Worm (Caenorhabditis elegans) whole organism, midembryonic: ENCODE data around the gene B0524.2.
A peak's percentile ranks its signal among the peaks of the same experiment; 100 is the strongest.

Experiments
- T22C8.4 ChIP-seq: fragments of 200-800 bp; sonication (Bioruptor generic); IDR thresholded peaks from 2 replicates; pipeline ENCODE4 v1.3.6; 2022; ENCODE audit warnings: missing genetic modification characterization, missing compliant biosample characterization
- cog-1 ChIP-seq: sonication (generic microtip); optimal IDR thresholded peaks from 2 replicates; lab custom pipeline; 2016; ENCODE audit warnings: missing genetic modification characterization, missing compliant biosample characterization
- flt-1 ChIP-seq: fragments of 200-800 bp; sonication (Bioruptor generic); IDR thresholded peaks from 2 replicates; pipeline ENCODE4 v1.3.6; 2022; ENCODE audit warnings: missing genetic modification characterization, missing compliant biosample characterization
- klf-2 ChIP-seq: fragments of 200-800 bp; sonication (Bioruptor generic); conservative IDR thresholded peaks from 2 replicates; pipeline ENCODE4 v1.3.6; 2022; ENCODE audit warnings: missing genetic modification reagents, missing genetic modification characterization, missing compliant biosample characterization
- med-1 ChIP-seq: sonication (generic microtip); optimal IDR thresholded peaks from 2 replicates; lab custom pipeline; 2017; ENCODE audit warnings: missing genetic modification characterization, mild to moderate bottlenecking, missing compliant biosample characterization, antibody characterized with exemption, missing genetic modification reagents; ENCODE audit not compliant: insufficient read depth
- ref-1 ChIP-seq: fragments of 200-800 bp; sonication (Bioruptor generic); conservative IDR thresholded peaks from 2 replicates; pipeline ENCODE4 v1.3.6; 2022; ENCODE audit warnings: missing genetic modification reagents, missing genetic modification characterization, missing compliant biosample characterization
- tab-1 ChIP-seq: fragments of 200-800 bp; sonication (Bioruptor generic); IDR thresholded peaks from 2 replicates; pipeline ENCODE4 v1.3.6; 2022; ENCODE audit warnings: missing genetic modification characterization, missing compliant biosample characterization
- ztf-23 ChIP-seq: fragments of 200-800 bp; sonication (Bioruptor generic); IDR thresholded peaks from 2 replicates; pipeline ENCODE4 v1.3.6; 2022; ENCODE audit warnings: missing genetic modification reagents, missing genetic modification characterization, missing compliant biosample characterization
- ztf-29 ChIP-seq: fragments of 200-800 bp; sonication (Bioruptor generic); IDR thresholded peaks from 2 replicates; pipeline ENCODE4 v1.3.6; 2022; ENCODE audit warnings: missing genetic modification reagents, missing genetic modification characterization, missing compliant biosample characterization

B0524.2 gene

ce11 chrIII:1876267-1876865 lies 17.5 kb upstream of the B0524.2 start:
- TF ChIP-seq T22C8.4 (GFP tag; lab: Robert Waterston, UW) = peak; percentile 81
- no peak for TF ChIP-seq klf-2

ce11 chrIII:1877189-1877588 lies 16.7 kb upstream of the B0524.2 start:
- TF ChIP-seq tab-1 (GFP tag; lab: Robert Waterston, UW) (no peak), ref-1 (GFP tag; lab: Robert Waterston, UW) (no peak), cog-1 (tag; lab: Kevin White, UChicago) (no peak), med-1 (GFP tag; lab: Kevin White, UChicago) (no peak), T22C8.4 (GFP tag; lab: Robert Waterston, UW) (no peak)

ce11 chrIII:1878065-1878464 lies 15.8 kb upstream of the B0524.2 start, which contains the start of gene smi-1:
Gene smi-1 (plus strand): TSS chrIII:1878365.
- TF ChIP-seq klf-2 (no peak), cog-1 (tag; lab: Kevin White, UChicago) (no peak), flt-1 (GFP tag; lab: Robert Waterston, UW) (no peak), med-1 (GFP tag; lab: Kevin White, UChicago) (no peak), ztf-23 (GFP tag; lab: Robert Waterston, UW) (no peak), ref-1 (GFP tag; lab: Robert Waterston, UW) (no peak), tab-1 (GFP tag; lab: Robert Waterston, UW) (no peak)

- TF ChIP-seq T22C8.4 (GFP tag; lab: Robert Waterston, UW) = peak; percentile 99
- no peak for TF ChIP-seq klf-2
- no peak for TF ChIP-seq ztf-29 (GFP tag; lab: Robert Waterston, UW)
Observed at ce11 chrIII:1878918-1879317, 14.9 kb upstream of the B0524.2 start.

- TF ChIP-seq tab-1 (GFP tag; lab: Robert Waterston, UW) (no peak), ref-1 (GFP tag; lab: Robert Waterston, UW) (no peak), cog-1 (tag; lab: Kevin White, UChicago) (no peak), med-1 (GFP tag; lab: Kevin White, UChicago) (no peak), T22C8.4 (GFP tag; lab: Robert Waterston, UW) (peak; percentile 81)
Observed at ce11 chrIII:1880221-1880620, 13.6 kb upstream of the B0524.2 start.

- TF ChIP-seq med-1 (GFP tag; lab: Kevin White, UChicago) (no peak), flt-1 (GFP tag; lab: Robert Waterston, UW) (no peak), T22C8.4 (GFP tag; lab: Robert Waterston, UW) (peak; percentile 59; the same call in 1 of the 2 replicates)
Observed at ce11 chrIII:1882678-1883077, 11.2 kb upstream of the B0524.2 start.

- TF ChIP-seq ztf-29 (GFP tag; lab: Robert Waterston, UW) (no peak), T22C8.4 (GFP tag; lab: Robert Waterston, UW) (peak; percentile 41; the same call in 1 of the 2 replicates)
Observed at ce11 chrIII:1886914-1887313, 6.9 kb upstream of the B0524.2 start.

ce11 chrIII:1887354-1887753 lies 6.5 kb upstream of the B0524.2 start, which contains the start of gene B0524.3:
Gene B0524.3 (plus strand): TSS chrIII:1887654.
- TF ChIP-seq klf-2 = no peak
- no peak for TF ChIP-seq ztf-29 (GFP tag; lab: Robert Waterston, UW)
- TF ChIP-seq cog-1 (tag; lab: Kevin White, UChicago) = no peak
- TF ChIP-seq T22C8.4 (GFP tag; lab: Robert Waterston, UW) = no peak
- no peak for TF ChIP-seq tab-1 (GFP tag; lab: Robert Waterston, UW)
- TF ChIP-seq flt-1 (GFP tag; lab: Robert Waterston, UW) = no peak
- no peak for TF ChIP-seq ztf-23 (GFP tag; lab: Robert Waterston, UW)
- TF ChIP-seq ref-1 (GFP tag; lab: Robert Waterston, UW) = no peak
- no peak for TF ChIP-seq med-1 (GFP tag; lab: Kevin White, UChicago)

ce11 chrIII:1892147-1892546 lies 1.7 kb upstream of the B0524.2 start:
- peak; percentile 97 for TF ChIP-seq T22C8.4 (GFP tag; lab: Robert Waterston, UW)

ce11 chrIII:1893405-1893804 lies 452 bp upstream of the B0524.2 start:
- TF ChIP-seq T22C8.4 (GFP tag; lab: Robert Waterston, UW) (peak; percentile 59), cog-1 (tag; lab: Kevin White, UChicago) (no peak)

- TF ChIP-seq med-1 (GFP tag; lab: Kevin White, UChicago) (no peak), ref-1 (GFP tag; lab: Robert Waterston, UW) (no peak), flt-1 (GFP tag; lab: Robert Waterston, UW) (no peak), cog-1 (tag; lab: Kevin White, UChicago) (no peak), ztf-23 (GFP tag; lab: Robert Waterston, UW) (no peak), T22C8.4 (GFP tag; lab: Robert Waterston, UW) (no peak), klf-2 (no peak)
Observed at ce11 chrIII:1903966-1904365, 10.1 kb downstream of the B0524.2 start.
